Worm (Caenorhabditis elegans) whole organism, late embryonic: ENCODE measurements around the gene C54D10.3.

Source experiments
- ama-1 ChIP-seq: fragments of 150-350 bp; optimal IDR thresholded peaks from 2 replicates; lab custom pipeline; 2014
- lim-6 ChIP-seq: sonication (generic microtip); optimal IDR thresholded peaks from 2 replicates; lab custom pipeline; 2016; ENCODE audit warnings: missing genetic modification characterization, missing compliant biosample characterization
- pros-1 ChIP-seq: fragments of 150-350 bp; optimal IDR thresholded peaks from 2 replicates; lab custom pipeline; 2014; ENCODE audit warnings: missing biosample characterization, missing genetic modification reagents, missing genetic modification characterization

ce11 chrV:12369437-12369836 lies 49.0 kb upstream of the C54D10.3 start, which contains the start of gene gcy-13:
- no peak for TF ChIP-seq lim-6 (tag; lab: Kevin White, UChicago)
- TF ChIP-seq ama-1 (lab: Kevin White, UChicago), result no peak
- no peak for TF ChIP-seq pros-1 (tag; lab: Kevin White, UChicago)
